Fruit fly (Drosophila melanogaster) whole organism, prepupa: Measurements from ENCODE around the gene Ssl2.

ENCODE experiments used
- Blimp-1 ChIP-seq: fragments of 200-800 bp; sonication (Bioruptor generic); optimal IDR thresholded peaks from 3 replicates; lab custom pipeline; 2017; ENCODE audit warnings: missing biosample characterization, missing genetic modification characterization, mild to moderate bottlenecking, moderate library complexity, missing genetic modification reagents
- CG11762 ChIP-seq: fragments of 200-800 bp; sonication (Bioruptor generic); optimal IDR thresholded peaks from 3 replicates; lab custom pipeline; 2016; ENCODE audit warnings: missing biosample characterization, missing genetic modification characterization; ENCODE audit not compliant: insufficient read depth
- CG1621 ChIP-seq: fragments of 200-800 bp; sonication (Bioruptor generic); optimal IDR thresholded peaks from 3 replicates; lab custom pipeline; 2018; ENCODE audit warnings: missing biosample characterization, mild to moderate bottlenecking, missing genetic modification characterization
- CG3032 ChIP-seq: fragments of 200-800 bp; optimal IDR thresholded peaks from 2 replicates; lab custom pipeline; 2019; ENCODE audit warnings: missing biosample characterization, mild to moderate bottlenecking, missing genetic modification characterization, moderate library complexity
- CG31627 ChIP-seq: fragments of 200-800 bp; sonication (Bioruptor generic); optimal IDR thresholded peaks from 3 replicates; lab custom pipeline; 2016; ENCODE audit warnings: missing biosample characterization, missing genetic modification characterization
- CG34406 ChIP-seq: fragments of 200-800 bp; sonication (Bioruptor generic); optimal IDR thresholded peaks from 3 replicates; lab custom pipeline; 2016; ENCODE audit warnings: missing biosample characterization, missing genetic modification characterization
- CG3919 ChIP-seq: fragments of 200-800 bp; sonication (Bioruptor generic); optimal IDR thresholded peaks from 3 replicates; lab custom pipeline; 2016; ENCODE audit warnings: missing biosample characterization, missing genetic modification characterization
- CG4318 ChIP-seq: fragments of 200-800 bp; sonication (Bioruptor generic); optimal IDR thresholded peaks from 3 replicates; lab custom pipeline; 2017; ENCODE audit warnings: missing biosample characterization, mild to moderate bottlenecking, missing genetic modification characterization
- CG6163 ChIP-seq: fragments of 200-800 bp; sonication (Bioruptor generic); IDR thresholded peaks from 3 replicates; pipeline ENCODE4 v1.3.6; 2022; ENCODE audit warnings: missing biosample characterization, missing genetic modification characterization
- CG6276 ChIP-seq: fragments of 200-800 bp; sonication (Bioruptor generic); optimal IDR thresholded peaks from 2 replicates; lab custom pipeline; 2017; ENCODE audit warnings: missing biosample characterization, mild to moderate bottlenecking, missing genetic modification characterization
- CG6792 ChIP-seq: fragments of 200-800 bp; sonication (Bioruptor generic); optimal IDR thresholded peaks from 3 replicates; lab custom pipeline; 2016; ENCODE audit warnings: missing biosample characterization, missing genetic modification characterization
- CG6808 ChIP-seq: fragments of 200-800 bp; sonication (Bioruptor generic); optimal IDR thresholded peaks from 3 replicates; lab custom pipeline; 2017; ENCODE audit warnings: missing biosample characterization, missing genetic modification characterization, mild to moderate bottlenecking, moderate library complexity, missing genetic modification reagents
- CG6854 ChIP-seq: fragments of 200-800 bp; sonication (Bioruptor generic); optimal IDR thresholded peaks from 2 replicates; lab custom pipeline; 2017; ENCODE audit warnings: missing biosample characterization, mild to moderate bottlenecking, missing genetic modification characterization
- CG7368 ChIP-seq: fragments of 200-800 bp; sonication (Bioruptor generic); optimal IDR thresholded peaks from 3 replicates; lab custom pipeline; 2016; ENCODE audit warnings: missing biosample characterization, missing genetic modification characterization
- CG8319 ChIP-seq: fragments of 200-800 bp; sonication (Bioruptor generic); optimal IDR thresholded peaks from 3 replicates; lab custom pipeline; 2016; ENCODE audit warnings: missing biosample characterization, missing genetic modification characterization
- CG8632 ChIP-seq: fragments of 200-800 bp; sonication (Bioruptor generic); optimal IDR thresholded peaks from 3 replicates; lab custom pipeline; 2016; ENCODE audit warnings: missing biosample characterization, missing genetic modification characterization
- CG9139 ChIP-seq: fragments of 200-800 bp; sonication (Bioruptor generic); optimal IDR thresholded peaks from 3 replicates; lab custom pipeline; 2017; ENCODE audit warnings: missing biosample characterization, mild to moderate bottlenecking, missing genetic modification characterization
- Eip78C ChIP-seq: fragments of 200-800 bp; sonication (Bioruptor generic); peaks from one replicate; lab custom pipeline; 2016; ENCODE audit warnings: missing biosample characterization, missing genetic modification characterization
- Eip93F ChIP-seq: fragments of 200-800 bp; sonication (Bioruptor generic); optimal IDR thresholded peaks from 2 replicates; lab custom pipeline; 2016; ENCODE audit warnings: missing biosample characterization, mild to moderate bottlenecking, missing genetic modification characterization
- Ets21C ChIP-seq: fragments of 200-800 bp; sonication (Bioruptor generic); optimal IDR thresholded peaks from 3 replicates; lab custom pipeline; 2016; ENCODE audit warnings: missing biosample characterization, missing genetic modification characterization
- Gug ChIP-seq: fragments of 200-800 bp; sonication (Bioruptor generic); IDR thresholded peaks from 2 replicates; pipeline ENCODE4 v1.3.6; 2022; ENCODE audit warnings: missing biosample characterization, missing genetic modification characterization
- OdsH ChIP-seq: fragments of 200-800 bp; sonication (Bioruptor generic); optimal IDR thresholded peaks from 3 replicates; lab custom pipeline; 2016; ENCODE audit warnings: missing biosample characterization, missing genetic modification characterization
- Smox ChIP-seq: fragments of 200-800 bp; sonication (Bioruptor generic); optimal IDR thresholded peaks from 3 replicates; lab custom pipeline; 2016; ENCODE audit warnings: missing biosample characterization, missing genetic modification characterization
- Sox102F ChIP-seq: fragments of 200-800 bp; sonication (Bioruptor generic); optimal IDR thresholded peaks from 2 replicates; lab custom pipeline; 2016; ENCODE audit warnings: missing biosample characterization, mild to moderate bottlenecking, missing genetic modification characterization
- Sox14 ChIP-seq: fragments of 200-800 bp; sonication (Bioruptor generic); optimal IDR thresholded peaks from 3 replicates; lab custom pipeline; 2016; ENCODE audit warnings: missing biosample characterization, missing genetic modification characterization
- achi ChIP-seq: fragments of 200-800 bp; sonication (Bioruptor generic); optimal IDR thresholded peaks from 3 replicates; lab custom pipeline; 2016; ENCODE audit warnings: missing biosample characterization, missing genetic modification characterization
- acj6 ChIP-seq: fragments of 200-800 bp; sonication (Bioruptor generic); optimal IDR thresholded peaks from 3 replicates; lab custom pipeline; 2016; ENCODE audit warnings: missing biosample characterization, missing genetic modification characterization
- dac ChIP-seq: fragments of 200-800 bp; sonication (Bioruptor generic); optimal IDR thresholded peaks from 2 replicates; lab custom pipeline; 2017; ENCODE audit warnings: missing biosample characterization, mild to moderate bottlenecking, missing genetic modification characterization
- eg ChIP-seq: fragments of 200-800 bp; sonication (Bioruptor generic); IDR thresholded peaks from 3 replicates; pipeline ENCODE4 v1.3.6; 2022; ENCODE audit warnings: missing biosample characterization, missing genetic modification characterization
- esn ChIP-seq: fragments of 200-800 bp; sonication (Bioruptor generic); optimal IDR thresholded peaks from 2 replicates; lab custom pipeline; 2016; ENCODE audit warnings: missing biosample characterization, mild to moderate bottlenecking, missing genetic modification characterization, moderate library complexity
- fd59A ChIP-seq: fragments of 200-800 bp; sonication (Bioruptor generic); optimal IDR thresholded peaks from 2 replicates; lab custom pipeline; 2017; ENCODE audit warnings: missing biosample characterization, mild to moderate bottlenecking, missing genetic modification characterization, missing genetic modification reagents
- fkh ChIP-seq: fragments of 200-800 bp; sonication (Bioruptor generic); optimal IDR thresholded peaks from 3 replicates; lab custom pipeline; 2017; ENCODE audit warnings: missing biosample characterization, mild to moderate bottlenecking, missing genetic modification characterization, moderate library complexity
- pdm3 ChIP-seq: fragments of 200-800 bp; sonication (Bioruptor generic); optimal IDR thresholded peaks from 3 replicates; lab custom pipeline; 2016; ENCODE audit warnings: missing biosample characterization, missing genetic modification characterization
- ss ChIP-seq, 2 experiments: fragments of 200-800 bp; sonication (Bioruptor generic); optimal IDR thresholded peaks; 2 replicates in 1 of 2; 3 replicates in 1 of 2; lab custom pipeline; 2017 to 2018; ENCODE audit warnings: mild to moderate bottlenecking in 2 of 2, missing biosample characterization in 2 of 2, missing genetic modification characterization in 2 of 2, moderate library complexity in 1 of 2
- svp ChIP-seq: fragments of 200-800 bp; sonication (Bioruptor generic); peaks from one replicate; lab custom pipeline; 2016; ENCODE audit warnings: missing biosample characterization, missing genetic modification characterization

Gene Ssl2

DNA sequence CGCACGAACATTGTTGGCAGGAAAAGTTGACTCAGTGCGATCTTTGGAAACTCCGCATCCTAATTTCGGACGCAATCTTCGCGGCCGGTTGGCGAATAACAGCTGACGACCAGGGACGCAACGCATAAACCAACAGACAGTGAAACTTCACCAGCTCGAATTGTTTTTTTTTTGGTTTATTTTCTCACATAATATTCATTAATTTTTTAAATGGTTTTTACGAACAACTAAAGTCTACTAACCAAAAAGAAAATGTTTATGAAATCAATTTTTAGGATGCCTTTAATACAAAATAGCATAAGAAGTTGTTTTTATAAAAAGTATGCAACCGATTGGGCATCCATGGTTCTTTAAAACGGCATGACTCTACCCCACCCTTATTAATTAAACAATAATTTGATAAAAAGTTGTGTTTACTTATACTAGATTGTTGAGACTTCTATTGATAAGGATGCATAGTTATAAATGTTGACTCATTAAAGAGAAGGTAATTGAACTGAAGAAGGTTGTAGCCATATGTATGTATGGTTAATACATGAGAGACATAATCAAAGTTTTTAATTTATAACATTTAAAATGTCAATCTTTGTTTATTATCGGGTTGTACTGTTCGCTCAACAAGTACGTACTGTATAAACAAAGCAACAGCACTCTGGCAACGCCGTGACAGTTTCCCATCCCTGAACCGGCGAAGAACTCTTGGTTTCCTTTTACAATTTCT lies 1.6 kb upstream of the Ssl2 start, which contains the start of the genes beta4GalNAcTB and Cpsf100 (continued):
- TF ChIP-seq Gug (GFP tag; lab: Robert Waterston, UW), result peak; percentile 27; the same call in 1 of the 2 replicates
- TF ChIP-seq Ets21C (GFP tag; lab: Kevin White, UChicago), result peak; percentile 81
- peak; percentile 84 for TF ChIP-seq CG34406
- TF ChIP-seq CG11762 (GFP tag; lab: Kevin White, UChicago), result peak; percentile 80
- TF ChIP-seq dac (GFP tag; lab: Kevin White, UChicago), result peak; percentile 47
- peak; percentile 77 for TF ChIP-seq fd59A (GFP tag; lab: Kevin White, UChicago)
- TF ChIP-seq pdm3, result peak; percentile 86
- TF ChIP-seq CG6854, result peak; percentile 41
- peak; percentile 74 for TF ChIP-seq achi

DNA sequence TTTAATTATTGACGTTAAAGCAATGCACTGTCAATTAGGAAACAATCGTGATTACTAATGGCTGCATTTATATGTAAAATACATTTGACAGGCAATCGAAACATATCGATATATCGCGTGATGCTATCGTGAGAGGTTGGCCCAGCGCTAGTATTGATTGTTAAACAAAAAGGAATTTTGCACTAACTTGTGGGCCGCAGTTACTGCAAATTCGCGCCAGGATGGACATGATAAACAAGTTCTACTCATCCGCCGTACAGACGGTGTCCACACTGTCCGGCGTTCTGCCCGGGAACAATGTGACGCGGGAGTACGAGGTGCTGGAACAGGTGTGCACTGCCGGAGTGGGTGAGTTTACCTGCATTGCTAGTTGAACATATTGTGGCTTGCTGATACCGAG lies 5.3 kb downstream of the Ssl2 start, which contains the start of the genes eIF4E6 and CG1951:
Gene eIF4E6 (minus strand): TSS at position 53 of the 400 bp plus-strand sequence.
Gene CG1951 (plus strand): TSS at position 115 of the 400 bp plus-strand sequence.
- TF ChIP-seq CG1621 (tag; lab: Kevin White, UChicago), result no peak
- TF ChIP-seq CG8632, result no peak
- TF ChIP-seq ss (GFP tag; optimal IDR thresholded peaks at IDR 0.05; lab: Kevin White, UChicago), result peak in 1 of 2 experiments; percentile 6
- TF ChIP-seq CG31627, result no peak
- no peak for TF ChIP-seq CG7368
- no peak for TF ChIP-seq Blimp-1 (GFP tag; lab: Kevin White, UChicago)
- TF ChIP-seq CG6808 (GFP tag; lab: Kevin White, UChicago), result no peak
- no peak for TF ChIP-seq eg (GFP tag; lab: Robert Waterston, UW)
- TF ChIP-seq acj6 (GFP tag; lab: Kevin White, UChicago), result no peak
- no peak for TF ChIP-seq CG4318 (GFP tag; lab: Kevin White, UChicago)
- TF ChIP-seq CG9139, result no peak
- TF ChIP-seq esn (GFP tag; lab: Kevin White, UChicago), result peak; percentile 17
- no peak for TF ChIP-seq achi
- TF ChIP-seq Eip93F (GFP tag; lab: Kevin White, UChicago), result no peak
- no peak for TF ChIP-seq CG8319 (GFP tag; lab: Kevin White, UChicago)
- TF ChIP-seq Sox14, result peak; percentile 72
- no peak for TF ChIP-seq dac (GFP tag; lab: Kevin White, UChicago)
- no peak for TF ChIP-seq Smox (GFP tag; lab: Kevin White, UChicago)
- no peak for TF ChIP-seq CG6163 (GFP tag; lab: Robert Waterston, UW)
- no peak for TF ChIP-seq Sox102F (GFP tag; lab: Kevin White, UChicago)
- TF ChIP-seq OdsH, result no peak
- peak; percentile 28 for TF ChIP-seq fkh (GFP tag; lab: Kevin White, UChicago)
- peak; percentile 9 for TF ChIP-seq CG3032 (tag; lab: Kevin White, UChicago)
- TF ChIP-seq CG6276, result no peak
- TF ChIP-seq, all 60 proteins: peak for 5

dm6 chr3R:29024671-29025070 lies 7.8 kb downstream of the Ssl2 start, which contains the start of gene CG14518:
Gene CG14518 (plus strand): TSS chr3R:29024971.
- TF ChIP-seq Blimp-1 (GFP tag; lab: Kevin White, UChicago) (no peak), Sox14 (no peak), pdm3 (no peak), CG6792 (no peak), Smox (GFP tag; lab: Kevin White, UChicago) (no peak), CG3919 (no peak), svp (GFP tag; lab: Kevin White, UChicago) (no peak)
- TF ChIP-seq, all 60 proteins: peak for 0

DNA sequence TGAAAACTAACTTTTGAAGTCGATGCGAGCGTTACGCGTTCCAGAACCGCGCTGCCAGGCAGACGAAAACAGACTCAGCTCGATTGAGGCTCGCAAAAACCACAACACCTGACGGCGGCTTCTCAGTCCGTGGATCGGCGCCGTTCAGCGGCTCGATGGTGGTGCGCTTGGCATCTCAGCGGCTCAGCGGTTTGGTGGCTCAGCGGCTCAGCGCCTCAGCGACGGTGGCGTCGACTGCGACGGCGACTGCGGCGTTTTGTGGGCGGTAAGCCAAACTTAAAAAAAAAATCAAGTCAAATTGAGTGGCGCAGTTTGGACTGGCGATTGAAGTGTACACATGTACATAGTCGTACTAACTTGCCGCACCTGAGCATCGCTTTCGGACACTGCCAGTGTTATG lies 12.1 kb downstream of the Ssl2 start, which contains the start of gene wat:
Gene wat (minus strand): TSS at position 41 of the 400 bp plus-strand sequence.
- no peak for TF ChIP-seq CG3919
- no peak for TF ChIP-seq CG6276
- TF ChIP-seq Eip78C (GFP tag; lab: Kevin White, UChicago), result no peak
- TF ChIP-seq eg (GFP tag; lab: Robert Waterston, UW), result 0 out of 3 replicates have a peak, but pooled peaks have one; percentile 18
- TF ChIP-seq fkh (GFP tag; lab: Kevin White, UChicago), result no peak
